Fruit fly (Drosophila melanogaster) whole organism, embryonic: Measurements from ENCODE around the gene CG5214.

Experiments
- Ada2b ChIP-seq: fragments of 200-800 bp; sonication (Bioruptor generic); IDR thresholded peaks from 2 replicates; pipeline ENCODE4 v1.3.6; 2022; ENCODE audit warnings: missing biosample characterization, missing genetic modification characterization
- Atf-2 ChIP-seq: fragments of 200-800 bp; sonication (Bioruptor generic); optimal IDR thresholded peaks from 2 replicates; lab custom pipeline; 2016; ENCODE audit warnings: missing biosample characterization, missing genetic modification characterization
- Awh ChIP-seq: fragments of 200-800 bp; sonication (Bioruptor generic); IDR thresholded peaks from 2 replicates; pipeline ENCODE4, ENCODE4 v1.3.6; 2022; ENCODE audit warnings: missing biosample characterization, missing genetic modification characterization
- CG10274 ChIP-seq: fragments of 200-800 bp; sonication (Bioruptor generic); optimal IDR thresholded peaks from 3 replicates; lab custom pipeline; 2017; ENCODE audit warnings: missing biosample characterization, mild to moderate bottlenecking, missing genetic modification characterization
- CG10321 ChIP-seq: fragments of 200-800 bp; sonication (Bioruptor generic); IDR thresholded peaks from 2 replicates; pipeline ENCODE4 v1.3.6; 2022; ENCODE audit warnings: missing biosample characterization, missing genetic modification characterization
- CG12219 ChIP-seq: fragments of 200-800 bp; sonication (Bioruptor generic); optimal IDR thresholded peaks from 3 replicates; lab custom pipeline; 2018; ENCODE audit warnings: missing biosample characterization, mild to moderate bottlenecking, missing genetic modification characterization
- CG13123 ChIP-seq: fragments of 200-800 bp; sonication (Bioruptor generic); optimal IDR thresholded peaks from 2 replicates; lab custom pipeline; 2016; ENCODE audit warnings: missing biosample characterization, missing genetic modification characterization
- CG13775 ChIP-seq: fragments of 200-800 bp; sonication (Bioruptor generic); optimal IDR thresholded peaks from 3 replicates; lab custom pipeline; 2017; ENCODE audit warnings: missing biosample characterization, mild to moderate bottlenecking, missing genetic modification characterization
- CG15269 ChIP-seq: fragments of 200-800 bp; sonication (Bioruptor generic); optimal IDR thresholded peaks from 2 replicates; lab custom pipeline; 2018; ENCODE audit warnings: missing biosample characterization, mild to moderate bottlenecking, missing genetic modification characterization, moderate library complexity
- CG1603 ChIP-seq: fragments of 200-800 bp; sonication (Bioruptor generic); optimal IDR thresholded peaks from 2 replicates; lab custom pipeline; 2019; ENCODE audit warnings: missing biosample characterization, mild to moderate bottlenecking, missing genetic modification characterization, moderate library complexity
- CG17568 ChIP-seq: fragments of 200-800 bp; sonication (Bioruptor generic); optimal IDR thresholded peaks from 2 replicates; lab custom pipeline; 2018; ENCODE audit warnings: missing biosample characterization, mild to moderate bottlenecking, missing genetic modification characterization, moderate library complexity
- CG18599 ChIP-seq: fragments of 200-800 bp; sonication (Bioruptor generic); optimal IDR thresholded peaks from 3 replicates; lab custom pipeline; 2017; ENCODE audit warnings: missing biosample characterization, missing genetic modification characterization, mild to moderate bottlenecking, moderate library complexity, missing genetic modification reagents
- CG31224 ChIP-seq: fragments of 200-800 bp; sonication (Bioruptor generic); IDR thresholded peaks from 2 replicates; pipeline ENCODE4 v1.3.6; 2022; ENCODE audit warnings: missing biosample characterization, missing genetic modification characterization
- CG31441 ChIP-seq: fragments of 200-800 bp; sonication (Bioruptor generic); IDR thresholded peaks from 2 replicates; pipeline ENCODE4 v1.3.6; 2022; ENCODE audit warnings: missing biosample characterization, missing genetic modification characterization
- CG32532 ChIP-seq: fragments of 200-800 bp; sonication (Bioruptor generic); IDR thresholded peaks from 2 replicates; pipeline ENCODE4 v1.3.6; 2022; ENCODE audit warnings: missing biosample characterization, missing genetic modification characterization
- CG34376 ChIP-seq: fragments of 200-800 bp; sonication (Bioruptor generic); optimal IDR thresholded peaks from 2 replicates; lab custom pipeline; 2018; ENCODE audit warnings: missing biosample characterization, mild to moderate bottlenecking, missing genetic modification characterization
- CG3847 ChIP-seq: fragments of 200-800 bp; sonication (Bioruptor generic); IDR thresholded peaks from 2 replicates; pipeline ENCODE4 v1.3.6; 2022; ENCODE audit warnings: missing biosample characterization, missing genetic modification characterization
- CG4617 ChIP-seq: fragments of 200-800 bp; sonication (Bioruptor generic); optimal IDR thresholded peaks from 3 replicates; lab custom pipeline; 2016; ENCODE audit warnings: missing biosample characterization, missing genetic modification characterization, borderline replicate concordance
- CG4820 ChIP-seq: fragments of 200-800 bp; sonication (Bioruptor generic); optimal IDR thresholded peaks from 3 replicates; lab custom pipeline; 2016; ENCODE audit warnings: missing biosample characterization, missing genetic modification characterization
- CG6272 ChIP-seq: fragments of 200-800 bp; sonication (Bioruptor generic); IDR thresholded peaks from 2 replicates; pipeline ENCODE4 v1.3.6; 2022; ENCODE audit warnings: missing biosample characterization, missing genetic modification characterization
- CG6654 ChIP-seq: fragments of 200-800 bp; sonication (Bioruptor generic); optimal IDR thresholded peaks from 2 replicates; lab custom pipeline; 2017; ENCODE audit warnings: missing biosample characterization, mild to moderate bottlenecking, missing genetic modification characterization
- CG9215 ChIP-seq: fragments of 200-800 bp; sonication (Bioruptor generic); IDR thresholded peaks from 2 replicates; pipeline ENCODE4 v1.3.6; 2022; ENCODE audit warnings: missing biosample characterization, missing genetic modification characterization
- Dek ChIP-seq: fragments of 200-800 bp; sonication (Bioruptor generic); optimal IDR thresholded peaks from 3 replicates; lab custom pipeline; 2019; ENCODE audit warnings: missing biosample characterization, mild to moderate bottlenecking, missing genetic modification characterization, moderate library complexity
- E2f2 ChIP-seq: fragments of 200-800 bp; sonication (Bioruptor generic); IDR thresholded peaks from 2 replicates; pipeline ENCODE4 v1.3.6; 2022; ENCODE audit warnings: missing biosample characterization, missing genetic modification characterization
- HLH3B ChIP-seq: fragments of 200-800 bp; sonication (Bioruptor generic); IDR thresholded peaks from 2 replicates; pipeline ENCODE4 v1.3.6; 2022; ENCODE audit warnings: missing biosample characterization, missing genetic modification characterization
- HmgZ ChIP-seq: fragments of 200-800 bp; sonication (Bioruptor generic); optimal IDR thresholded peaks from 2 replicates; lab custom pipeline; 2018; ENCODE audit warnings: missing biosample characterization, mild to moderate bottlenecking, missing genetic modification characterization
- NfI ChIP-seq: fragments of 200-800 bp; sonication (Bioruptor generic); optimal IDR thresholded peaks from 3 replicates; lab custom pipeline; 2018; ENCODE audit warnings: missing biosample characterization, mild to moderate bottlenecking, missing genetic modification characterization, moderate library complexity
- Opbp ChIP-seq: fragments of 200-800 bp; sonication (Bioruptor generic); IDR thresholded peaks from 3 replicates; pipeline ENCODE4 v1.3.6; 2022; ENCODE audit warnings: missing biosample characterization, missing genetic modification characterization; ENCODE audit not compliant: partially characterized antibody
- Sin3A ChIP-seq: fragments of >200 bp; optimal IDR thresholded peaks from 2 replicates; lab custom pipeline; 2018
- ap ChIP-seq: fragments of 200-800 bp; sonication (Bioruptor generic); IDR thresholded peaks from 2 replicates; pipeline ENCODE4 v1.3.6; 2022; ENCODE audit warnings: missing biosample characterization, missing genetic modification characterization
- ase ChIP-seq: fragments of 200-800 bp; sonication (Bioruptor generic); IDR thresholded peaks from 3 replicates; pipeline ENCODE4 v1.3.6; 2022; ENCODE audit warnings: missing biosample characterization, missing genetic modification characterization
- ash1 ChIP-seq: fragments of 200-800 bp; sonication (Bioruptor generic); optimal IDR thresholded peaks from 2 replicates; lab custom pipeline; 2018; ENCODE audit warnings: missing biosample characterization, mild to moderate bottlenecking, missing genetic modification characterization
- bab2 ChIP-seq: fragments of 200-800 bp; sonication (Bioruptor generic); optimal IDR thresholded peaks from 2 replicates; lab custom pipeline; 2016; ENCODE audit warnings: missing biosample characterization, missing genetic modification characterization
- dan ChIP-seq: fragments of 200-800 bp; sonication (Bioruptor generic); IDR thresholded peaks from 2 replicates; pipeline ENCODE4 v1.3.6; 2022; ENCODE audit warnings: missing biosample characterization, missing genetic modification characterization
- emc ChIP-seq: fragments of 200-800 bp; sonication (Bioruptor generic); optimal IDR thresholded peaks from 2 replicates; lab custom pipeline; 2016; ENCODE audit warnings: missing biosample characterization, missing genetic modification characterization
- eve ChIP-seq, 2 experiments: fragments of >200 bp; optimal IDR thresholded peaks; 2 replicates each; lab custom pipeline; 2017; ENCODE audit warnings: missing biosample characterization in 2 of 2, missing genetic modification characterization in 2 of 2
- gce ChIP-seq: fragments of 200-800 bp; sonication (Bioruptor generic); IDR thresholded peaks from 3 replicates; pipeline ENCODE4 v1.3.6; 2022; ENCODE audit warnings: missing biosample characterization, missing genetic modification characterization
- gcm ChIP-seq: fragments of 200-800 bp; sonication (Bioruptor generic); optimal IDR thresholded peaks from 2 replicates; lab custom pipeline; 2019; ENCODE audit warnings: missing biosample characterization, mild to moderate bottlenecking, missing genetic modification characterization, moderate library complexity
- gfzf ChIP-seq: fragments of 200-800 bp; sonication (Bioruptor generic); optimal IDR thresholded peaks from 2 replicates; lab custom pipeline; 2016; ENCODE audit warnings: missing biosample characterization, mild to moderate bottlenecking, missing genetic modification characterization, moderate library complexity
- gt ChIP-seq: fragments of 200-800 bp; sonication (Bioruptor generic); IDR thresholded peaks from 2 replicates; pipeline ENCODE4 v1.3.6; 2022; ENCODE audit warnings: missing biosample characterization, missing genetic modification characterization
- nmo ChIP-seq: fragments of 200-800 bp; sonication (Bioruptor generic); optimal IDR thresholded peaks from 2 replicates; lab custom pipeline; 2018; ENCODE audit warnings: missing biosample characterization, mild to moderate bottlenecking, missing genetic modification characterization, moderate library complexity
- pnt ChIP-seq: fragments of 200-800 bp; sonication (Bioruptor generic); optimal IDR thresholded peaks from 3 replicates; lab custom pipeline; 2016; ENCODE audit warnings: missing biosample characterization, missing genetic modification characterization
- pros ChIP-seq: fragments of 200-800 bp; sonication (Bioruptor generic); optimal IDR thresholded peaks from 3 replicates; lab custom pipeline; 2019; ENCODE audit warnings: missing biosample characterization, mild to moderate bottlenecking, missing genetic modification characterization, moderate library complexity
- ranshi ChIP-seq: fragments of 200-800 bp; sonication (Bioruptor generic); IDR thresholded peaks from 2 replicates; pipeline ENCODE4 v1.3.6; 2022; ENCODE audit warnings: missing biosample characterization, missing genetic modification characterization
- repo ChIP-seq: fragments of 200-800 bp; sonication (Bioruptor generic); optimal IDR thresholded peaks from 2 replicates; lab custom pipeline; 2016; ENCODE audit warnings: missing biosample characterization, missing genetic modification characterization
- sd ChIP-seq: fragments of 200-800 bp; sonication (Bioruptor generic); optimal IDR thresholded peaks from 3 replicates; lab custom pipeline; 2018; ENCODE audit warnings: missing biosample characterization, mild to moderate bottlenecking, missing genetic modification characterization, moderate library complexity
- sima ChIP-seq: fragments of 200-800 bp; sonication (Bioruptor generic); optimal IDR thresholded peaks from 2 replicates; lab custom pipeline; 2016; ENCODE audit warnings: missing biosample characterization, missing genetic modification characterization
- sisA ChIP-seq: fragments of 200-800 bp; sonication (Bioruptor generic); IDR thresholded peaks from 2 replicates; pipeline ENCODE4 v1.3.6; 2022; ENCODE audit warnings: missing biosample characterization, missing genetic modification characterization
- sna ChIP-seq: fragments of 200-800 bp; sonication (Bioruptor generic); IDR thresholded peaks from 2 replicates; pipeline ENCODE4 v1.3.6; 2022; ENCODE audit warnings: missing biosample characterization, missing genetic modification characterization; ENCODE audit not compliant: partially characterized antibody
- sr ChIP-seq: fragments of 200-800 bp; sonication (Bioruptor generic); IDR thresholded peaks from 3 replicates; pipeline ENCODE4 v1.3.6; 2022; ENCODE audit warnings: missing biosample characterization, missing genetic modification characterization
- tap ChIP-seq: fragments of 200-800 bp; optimal IDR thresholded peaks from 3 replicates; lab custom pipeline; 2019; ENCODE audit warnings: missing biosample characterization, mild to moderate bottlenecking, missing genetic modification characterization, moderate library complexity
- wor ChIP-seq: fragments of 200-800 bp; sonication (Bioruptor generic); IDR thresholded peaks from 2 replicates; pipeline ENCODE4 v1.3.6; 2022; ENCODE audit warnings: missing biosample characterization, missing genetic modification characterization

Gene CG5214

dm6 chr3R:11200885-11201421 lies 43.1 kb upstream of the CG5214 start (continued):
- TF ChIP-seq CG6272 (GFP tag; lab: Robert Waterston, UW) (no peak), ap (GFP tag; lab: Robert Waterston, UW) (no peak), NfI (GFP tag; lab: Kevin White, UChicago) (peak; percentile 60), repo (GFP tag; lab: Kevin White, UChicago) (no peak), CG12219 (peak; percentile 45), sisA (GFP tag; lab: Robert Waterston, UW) (peak; percentile 55), CG4617 (GFP tag; lab: Kevin White, UChicago) (no peak), sna (no peak), CG10321 (GFP tag; lab: Robert Waterston, UW) (no peak), sr (GFP tag; lab: Robert Waterston, UW) (no peak), gfzf (GFP tag; lab: Kevin White, UChicago) (no peak), sd (tag; lab: Kevin White, UChicago) (peak; percentile 69), Awh (no peak), CG10274 (GFP tag; lab: Kevin White, UChicago) (peak; percentile 13), wor (GFP tag; lab: Robert Waterston, UW) (peak; percentile 21; the same call in 1 of the 2 replicates), gt (GFP tag; lab: Robert Waterston, UW) (no peak), bab2 (GFP tag; lab: Kevin White, UChicago) (no peak), E2f2 (GFP tag; lab: Robert Waterston, UW) (peak; percentile 19; the same call in 1 of the 2 replicates), Sin3A (lab: Kevin White, UChicago) (no peak), CG31224 (GFP tag; lab: Robert Waterston, UW) (peak; percentile 54), HLH3B (GFP tag; lab: Robert Waterston, UW) (peak; percentile 50), CG1603 (tag; lab: Kevin White, UChicago) (peak; percentile 32), gcm (GFP tag; lab: Kevin White, UChicago) (no peak), gce (GFP tag; lab: Robert Waterston, UW) (no peak), Opbp (GFP tag; lab: Robert Waterston, UW) (no peak), Dek (tag; lab: Kevin White, UChicago) (peak; percentile 75), sima (GFP tag; lab: Kevin White, UChicago) (no peak), dan (no peak), CG9215 (GFP tag; lab: Robert Waterston, UW) (peak; percentile 41; the same call in 1 of the 2 replicates), CG18599 (GFP tag; lab: Kevin White, UChicago) (peak; percentile 82), CG13775 (GFP tag; lab: Kevin White, UChicago) (peak; percentile 24), CG15269 (tag; lab: Kevin White, UChicago) (peak; percentile 76), HmgZ (tag; lab: Kevin White, UChicago) (peak; percentile 26), CG17568 (GFP tag; lab: Kevin White, UChicago) (peak; percentile 55), tap (tag; lab: Kevin White, UChicago) (peak; percentile 47), ash1 (GFP tag; lab: Kevin White, UChicago) (no peak), CG4820 (GFP tag; lab: Kevin White, UChicago) (peak; percentile 28), Ada2b (GFP tag; lab: Robert Waterston, UW) (peak; percentile 57), CG3847 (peak; percentile 40), CG31441 (GFP tag; lab: Robert Waterston, UW) (no peak; the same call in 1 of the 2 replicates), CG13123 (GFP tag; lab: Kevin White, UChicago) (no peak), ase (GFP tag; lab: Robert Waterston, UW) (no peak), Atf-2 (GFP tag; lab: Kevin White, UChicago) (no peak), ranshi (GFP tag; lab: Robert Waterston, UW) (0 out of 2 replicates have a peak, but pooled peaks have one; percentile 63), pnt (GFP tag; lab: Kevin White, UChicago) (no peak), CG32532 (GFP tag; lab: Robert Waterston, UW) (peak; percentile 68), emc (GFP tag; lab: Kevin White, UChicago) (no peak), nmo (GFP tag; lab: Kevin White, UChicago) (peak; percentile 61), CG6654 (peak; percentile 7), CG34376 (GFP tag; lab: Kevin White, UChicago) (peak; percentile 49), eve (GFP tag; optimal IDR thresholded peaks at IDR 0.05; lab: Kevin White, UChicago) (no peak), pros (GFP tag; lab: Kevin White, UChicago) (no peak)
